Fruit fly (Drosophila melanogaster) whole organism, embryonic: Measurements from ENCODE around the gene CycA.

Experiments
- ATbp ChIP-seq: fragments of 200-800 bp; sonication (Bioruptor generic); optimal IDR thresholded peaks from 2 replicates; lab custom pipeline; 2017; ENCODE audit warnings: missing biosample characterization, mild to moderate bottlenecking, missing genetic modification characterization, missing genetic modification reagents
- Ada2b ChIP-seq: fragments of 200-800 bp; sonication (Bioruptor generic); IDR thresholded peaks from 2 replicates; pipeline ENCODE4 v1.3.6; 2022; ENCODE audit warnings: missing biosample characterization, missing genetic modification characterization
- Atf-2 ChIP-seq: fragments of 200-800 bp; sonication (Bioruptor generic); optimal IDR thresholded peaks from 2 replicates; lab custom pipeline; 2016; ENCODE audit warnings: missing biosample characterization, missing genetic modification characterization
- B-H2 ChIP-seq: fragments of 200-800 bp; sonication (Bioruptor generic); optimal IDR thresholded peaks from 2 replicates; lab custom pipeline; 2018; ENCODE audit warnings: missing biosample characterization, mild to moderate bottlenecking, missing genetic modification characterization
- CG10267 ChIP-seq: fragments of 200-800 bp; sonication (Bioruptor generic); optimal IDR thresholded peaks from 2 replicates; lab custom pipeline; 2018; ENCODE audit warnings: missing biosample characterization, mild to moderate bottlenecking, missing genetic modification characterization, moderate library complexity
- CG10321 ChIP-seq: fragments of 200-800 bp; sonication (Bioruptor generic); IDR thresholded peaks from 2 replicates; pipeline ENCODE4 v1.3.6; 2022; ENCODE audit warnings: missing biosample characterization, missing genetic modification characterization
- CG11093 ChIP-seq: fragments of 200-800 bp; sonication (Bioruptor generic); IDR thresholded peaks from 3 replicates; pipeline ENCODE4 v1.3.6; 2022; ENCODE audit warnings: missing biosample characterization, missing genetic modification characterization
- CG17802 ChIP-seq: fragments of 200-800 bp; sonication (Bioruptor generic); optimal IDR thresholded peaks from 2 replicates; lab custom pipeline; 2018; ENCODE audit warnings: missing biosample characterization, mild to moderate bottlenecking, missing genetic modification characterization, moderate library complexity
- CG17829 ChIP-seq: fragments of 200-800 bp; optimal IDR thresholded peaks from 2 replicates; lab custom pipeline; 2019; ENCODE audit warnings: missing biosample characterization, mild to moderate bottlenecking, missing genetic modification characterization, moderate library complexity
- CG2199 ChIP-seq: fragments of 200-800 bp; sonication (Bioruptor generic); IDR thresholded peaks from 3 replicates; pipeline ENCODE4 v1.3.6; 2022; ENCODE audit warnings: missing biosample characterization, missing genetic modification characterization
- CG3726 ChIP-seq: fragments of 200-800 bp; sonication (Bioruptor generic); IDR thresholded peaks from 3 replicates; pipeline ENCODE4, ENCODE4 v1.3.6; 2022; ENCODE audit warnings: missing biosample characterization, missing genetic modification characterization
- CG4360 ChIP-seq: fragments of 200-800 bp; sonication (Bioruptor generic); IDR thresholded peaks from 2 replicates; pipeline ENCODE4 v1.3.6; 2022; ENCODE audit warnings: missing biosample characterization, missing genetic modification characterization
- CG7839 ChIP-seq: fragments of 200-800 bp; sonication (Bioruptor generic); optimal IDR thresholded peaks from 3 replicates; lab custom pipeline; 2018; ENCODE audit warnings: missing biosample characterization, mild to moderate bottlenecking, missing genetic modification characterization, moderate library complexity
- CG9932 ChIP-seq: fragments of 200-800 bp; sonication (Bioruptor generic); IDR thresholded peaks from 2 replicates; pipeline ENCODE4 v1.3.6; 2022; ENCODE audit warnings: missing biosample characterization, missing genetic modification characterization
- Dll ChIP-seq: fragments of 200-800 bp; sonication (Bioruptor generic); IDR thresholded peaks from 4 replicates; pipeline ENCODE4 v1.3.6; 2022; ENCODE audit warnings: missing biosample characterization, missing genetic modification characterization; ENCODE audit not compliant: partially characterized antibody
- Eip74EF ChIP-seq, 2 experiments: fragments of 200-800 bp in 1 of 2; fragments of >200 bp in 1 of 2; sonication (Bioruptor generic) in 1 of 2; optimal IDR thresholded peaks; 2 replicates each; lab custom pipeline; 2017 to 2019; ENCODE audit warnings: missing biosample characterization in 2 of 2, missing genetic modification characterization in 2 of 2, mild to moderate bottlenecking in 1 of 2, moderate library complexity in 1 of 2
- Fer2 ChIP-seq: fragments of 200-800 bp; sonication (Bioruptor generic); optimal IDR thresholded peaks from 2 replicates; lab custom pipeline; 2018; ENCODE audit warnings: missing biosample characterization, mild to moderate bottlenecking, missing genetic modification characterization, moderate library complexity
- Gsc ChIP-seq: fragments of 200-800 bp; sonication (Bioruptor generic); IDR thresholded peaks from 2 replicates; pipeline ENCODE4 v1.3.6; 2022; ENCODE audit warnings: missing biosample characterization, missing genetic modification characterization
- Med ChIP-seq: fragments of 200-800 bp; sonication (Bioruptor generic); peaks from one replicate; lab custom pipeline; 2016; ENCODE audit warnings: missing biosample characterization, missing genetic modification characterization, mild to moderate bottlenecking, inconsistent platforms, moderate library complexity
- TFAM ChIP-seq: fragments of 200-800 bp; sonication (Bioruptor generic); optimal IDR thresholded peaks from 2 replicates; lab custom pipeline; 2017; ENCODE audit warnings: missing biosample characterization, missing genetic modification characterization, inconsistent platforms
- ash1 ChIP-seq: fragments of 200-800 bp; sonication (Bioruptor generic); optimal IDR thresholded peaks from 2 replicates; lab custom pipeline; 2018; ENCODE audit warnings: missing biosample characterization, mild to moderate bottlenecking, missing genetic modification characterization
- bbx ChIP-seq: fragments of 200-800 bp; sonication (Bioruptor generic); IDR thresholded peaks from 2 replicates; pipeline ENCODE4 v1.3.6; 2022; ENCODE audit warnings: missing biosample characterization, missing genetic modification characterization; ENCODE audit not compliant: partially characterized antibody
- bcd ChIP-seq: fragments of 200-800 bp; sonication (Bioruptor generic); optimal IDR thresholded peaks from 2 replicates; lab custom pipeline; 2017; ENCODE audit warnings: missing biosample characterization, mild to moderate bottlenecking, missing genetic modification characterization
- bsh ChIP-seq, 2 experiments: fragments of 200-800 bp; sonication (Bioruptor generic); optimal IDR thresholded peaks; 2 replicates each; lab custom pipeline; 2017 to 2018; ENCODE audit warnings: mild to moderate bottlenecking in 2 of 2, missing biosample characterization in 2 of 2, missing genetic modification characterization in 2 of 2, moderate library complexity in 1 of 2
- btn ChIP-seq: fragments of 200-800 bp; sonication (Bioruptor generic); optimal IDR thresholded peaks from 2 replicates; lab custom pipeline; 2016; ENCODE audit warnings: missing biosample characterization, missing genetic modification characterization
- cg ChIP-seq: fragments of 200-800 bp; sonication (Bioruptor generic); optimal IDR thresholded peaks from 3 replicates; lab custom pipeline; 2019; ENCODE audit warnings: missing biosample characterization, mild to moderate bottlenecking, missing genetic modification characterization, moderate library complexity
- cwo ChIP-seq: fragments of 200-800 bp; sonication (Bioruptor generic); optimal IDR thresholded peaks from 3 replicates; lab custom pipeline; 2017; ENCODE audit warnings: missing biosample characterization, missing genetic modification characterization, mild to moderate bottlenecking, moderate library complexity, missing genetic modification reagents
- da ChIP-seq: fragments of 200-800 bp; sonication (Bioruptor generic); optimal IDR thresholded peaks from 2 replicates; lab custom pipeline; 2016; ENCODE audit warnings: missing biosample characterization, missing genetic modification characterization
- emc ChIP-seq: fragments of 200-800 bp; sonication (Bioruptor generic); optimal IDR thresholded peaks from 2 replicates; lab custom pipeline; 2016; ENCODE audit warnings: missing biosample characterization, missing genetic modification characterization
- lmd ChIP-seq: fragments of 200-800 bp; sonication (Bioruptor generic); IDR thresholded peaks from 2 replicates; pipeline ENCODE4 v1.3.6; 2022; ENCODE audit warnings: missing biosample characterization, missing genetic modification characterization
- pros ChIP-seq: fragments of 200-800 bp; sonication (Bioruptor generic); optimal IDR thresholded peaks from 3 replicates; lab custom pipeline; 2019; ENCODE audit warnings: missing biosample characterization, mild to moderate bottlenecking, missing genetic modification characterization, moderate library complexity
- sens-2 ChIP-seq: fragments of 200-800 bp; sonication (Bioruptor generic); IDR thresholded peaks from 2 replicates; pipeline ENCODE4 v1.3.6; 2022; ENCODE audit warnings: missing biosample characterization, missing genetic modification characterization
- sna ChIP-seq: fragments of 200-800 bp; sonication (Bioruptor generic); IDR thresholded peaks from 2 replicates; pipeline ENCODE4 v1.3.6; 2022; ENCODE audit warnings: missing biosample characterization, missing genetic modification characterization; ENCODE audit not compliant: partially characterized antibody
- tap ChIP-seq: fragments of 200-800 bp; optimal IDR thresholded peaks from 3 replicates; lab custom pipeline; 2019; ENCODE audit warnings: missing biosample characterization, mild to moderate bottlenecking, missing genetic modification characterization, moderate library complexity
- tll ChIP-seq, 2 experiments: fragments of 200-800 bp in 1 of 2; fragments of >200 bp in 1 of 2; sonication (Bioruptor generic) in 1 of 2; optimal IDR thresholded peaks; 2 replicates each; lab custom pipeline; 2017 to 2019; ENCODE audit warnings: missing biosample characterization in 2 of 2, missing genetic modification characterization in 2 of 2, mild to moderate bottlenecking in 1 of 2, moderate library complexity in 1 of 2
- unc-4 ChIP-seq: fragments of 200-800 bp; sonication (Bioruptor generic); IDR thresholded peaks from 2 replicates; pipeline ENCODE4 v1.3.6; 2022; ENCODE audit warnings: missing biosample characterization, missing genetic modification characterization; ENCODE audit not compliant: partially characterized antibody
- unpg ChIP-seq: fragments of 200-800 bp; sonication (Bioruptor generic); optimal IDR thresholded peaks from 3 replicates; lab custom pipeline; 2018; ENCODE audit warnings: missing biosample characterization, mild to moderate bottlenecking, missing genetic modification characterization, moderate library complexity
- zfh2 ChIP-seq: fragments of 200-800 bp; sonication (Bioruptor generic); optimal IDR thresholded peaks from 2 replicates; lab custom pipeline; 2016; ENCODE audit warnings: missing biosample characterization, missing genetic modification characterization

CycA gene

dm6 chr3L:11831199-11831598 is 2.2 kb downstream of the CycA start (continued):
- TF ChIP-seq CG11093 (GFP tag; lab: Robert Waterston, UW), result no peak
- no peak for TF ChIP-seq da (GFP tag; lab: Kevin White, UChicago)
- TF ChIP-seq btn (GFP tag; lab: Kevin White, UChicago), result no peak
- TF ChIP-seq bcd, result no peak
- no peak for TF ChIP-seq Fer2 (tag; lab: Kevin White, UChicago)
- no peak for TF ChIP-seq Eip74EF (GFP tag; optimal IDR thresholded peaks at IDR 0.05; lab: Kevin White, UChicago)
- TF ChIP-seq CG10267 (tag; lab: Kevin White, UChicago), result no peak
- peak; percentile 57 for TF ChIP-seq CG4360 (GFP tag; lab: Robert Waterston, UW)
- TF ChIP-seq sna (GFP tag; lab: Robert Waterston, UW), result no peak
- TF ChIP-seq zfh2, result no peak
- TF ChIP-seq CG17802 (tag; lab: Kevin White, UChicago), result no peak
- no peak for TF ChIP-seq cg (GFP tag; lab: Kevin White, UChicago)
- no peak for TF ChIP-seq bbx (GFP tag; lab: Robert Waterston, UW)
- TF ChIP-seq sens-2 (GFP tag; lab: Robert Waterston, UW), result no peak
- no peak for TF ChIP-seq tap (tag; lab: Kevin White, UChicago)
- TF ChIP-seq CG9932 (GFP tag; lab: Robert Waterston, UW), result no peak
- TF ChIP-seq cwo (GFP tag; lab: Kevin White, UChicago), result no peak
- no peak for TF ChIP-seq ATbp
- no peak for TF ChIP-seq Gsc (GFP tag; lab: Robert Waterston, UW)
- no peak for TF ChIP-seq CG10321 (GFP tag; lab: Robert Waterston, UW)
- TF ChIP-seq pros (GFP tag; lab: Kevin White, UChicago), result peak; percentile 58
- TF ChIP-seq B-H2 (GFP tag; lab: Kevin White, UChicago), result no peak
- no peak for TF ChIP-seq lmd
- no peak for TF ChIP-seq CG7839 (tag; lab: Kevin White, UChicago)
- no peak for TF ChIP-seq emc
- no peak for TF ChIP-seq Dll (GFP tag; lab: Robert Waterston, UW)
- no peak for TF ChIP-seq ash1
- TF ChIP-seq Med (GFP tag; lab: Kevin White, UChicago), result peak; percentile 6
- TF ChIP-seq CG2199 (GFP tag; lab: Robert Waterston, UW), result peak; percentile 69; the same call in 2 of the 3 replicates
- no peak for TF ChIP-seq Atf-2
- TF ChIP-seq CG3726, result no peak
- TF ChIP-seq tll (GFP tag; optimal IDR thresholded peaks at IDR 0.05; lab: Kevin White, UChicago), result peak in 1 of 2 experiments; percentile 71

DNA sequence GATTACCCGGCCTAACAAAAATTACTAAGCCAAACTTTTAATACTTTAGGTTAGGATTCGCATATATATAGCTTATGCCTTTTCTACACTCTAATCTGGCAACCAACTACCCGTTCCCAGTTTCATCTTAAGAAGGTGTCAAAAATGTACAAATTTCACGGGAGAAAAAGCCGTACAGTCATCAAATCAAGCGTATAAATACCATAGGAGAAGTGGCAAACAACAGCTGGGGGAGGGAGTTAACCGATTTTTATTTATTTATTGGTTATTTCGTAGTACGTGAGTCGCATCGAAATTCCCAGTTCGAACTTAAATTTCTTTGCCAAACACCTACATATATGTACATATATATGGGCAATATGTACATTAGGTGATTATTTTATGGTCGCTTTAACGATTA is 4.6 kb downstream of the CycA start, which contains the start of gene CG7264:
Gene CG7264 (plus strand): TSS at position 301 of the 400 bp plus-strand sequence.
- TF ChIP-seq bsh (GFP tag; optimal IDR thresholded peaks at IDR 0.05; lab: Kevin White, UChicago) (no peak), CG17829 (tag; lab: Kevin White, UChicago) (no peak), TFAM (GFP tag; lab: Kevin White, UChicago) (no peak), Ada2b (GFP tag; lab: Robert Waterston, UW) (no peak), unc-4 (GFP tag; lab: Robert Waterston, UW) (no peak), unpg (GFP tag; lab: Kevin White, UChicago) (no peak)
